Fruit fly (Drosophila melanogaster): ENCODE measurements around the gene CG4860.

CG4860 gene

dm6 chr3R:12244468-12245060, 23.3 kb upstream of the CG4860 start:
- TF ChIP-seq CG32121 (GFP tag; IDR thresholded peaks at IDR 0.05) (no peak), CG15710 (tag; optimal IDR thresholded peaks at IDR 0.05) (no peak), CG13204 (GFP tag; optimal IDR thresholded peaks at IDR 0.05) (peak; percentile 16), CG4496 (GFP tag; IDR thresholded peaks at IDR 0.05) (peak; percentile 31; the same call in 1 of the 3 replicates), CG10348 (GFP tag; IDR thresholded peaks at IDR 0.05) (no peak), Pif1B (GFP tag; optimal IDR thresholded peaks at IDR 0.05) (no peak), Pif1A (GFP tag; optimal IDR thresholded peaks at IDR 0.05) (no peak), CG8159 (tag; optimal IDR thresholded peaks at IDR 0.05) (no peak), CG14655 (GFP tag; optimal IDR thresholded peaks at IDR 0.05) (no peak), Snoo (tag; optimal IDR thresholded peaks at IDR 0.05) (no peak), fd96Ca (GFP tag; IDR thresholded peaks at IDR 0.05) (peak; percentile 52; the same call in 1 of the 3 replicates), gl (tag; optimal IDR thresholded peaks at IDR 0.05) (no peak)

- TF ChIP-seq CG34367 (tag; optimal IDR thresholded peaks at IDR 0.05) (no peak), fd96Ca (GFP tag; IDR thresholded peaks at IDR 0.05) (no peak), CG12605 (GFP tag; IDR thresholded peaks at IDR 0.05) (no peak), CG14655 (GFP tag; optimal IDR thresholded peaks at IDR 0.05) (no peak), CG32121 (GFP tag; IDR thresholded peaks at IDR 0.05) (no peak), CG17806 (tag; optimal IDR thresholded peaks at IDR 0.05) (no peak), Pif1A (GFP tag; optimal IDR thresholded peaks at IDR 0.05) (no peak), CG9948 (tag; optimal IDR thresholded peaks at IDR 0.05) (no peak), CG8159 (tag; optimal IDR thresholded peaks at IDR 0.05) (no peak)
Observed at dm6 chr3R:12239166-12239565, 17.9 kb upstream of the CG4860 start, which contains the start of gene Cyp313a3. Cyp313a3 (minus strand) TSS chr3R:12239266.

- TF ChIP-seq fd96Ca (GFP tag; IDR thresholded peaks at IDR 0.05): no peak
- TF ChIP-seq CG9948 (tag; optimal IDR thresholded peaks at IDR 0.05): no peak
- TF ChIP-seq EcR (GFP tag; optimal IDR thresholded peaks at IDR 0.05): no peak
- TF ChIP-seq Pif1B (GFP tag; optimal IDR thresholded peaks at IDR 0.05): no peak
- TF ChIP-seq CG8159 (tag; optimal IDR thresholded peaks at IDR 0.05): no peak
- TF ChIP-seq Ets98B (GFP tag; IDR thresholded peaks at IDR 0.05): no peak
- TF ChIP-seq CG32121 (GFP tag; IDR thresholded peaks at IDR 0.05): no peak
- no peak for TF ChIP-seq CG4496 (GFP tag; IDR thresholded peaks at IDR 0.05)
- TF ChIP-seq CG15710 (tag; optimal IDR thresholded peaks at IDR 0.05): no peak
- TF ChIP-seq Snoo (tag; optimal IDR thresholded peaks at IDR 0.05): no peak
- no peak for TF ChIP-seq CG13204 (GFP tag; optimal IDR thresholded peaks at IDR 0.05)
- no peak for TF ChIP-seq Pif1A (GFP tag; optimal IDR thresholded peaks at IDR 0.05)
- no peak for TF ChIP-seq CG34367 (tag; optimal IDR thresholded peaks at IDR 0.05)
- TF ChIP-seq rn (GFP tag; IDR thresholded peaks at IDR 0.05): no peak
Observed at dm6 chr3R:12236804-12237203, 15.5 kb upstream of the CG4860 start, which contains the start of gene Cyp313a2. Cyp313a2 (minus strand) TSS chr3R:12236904.

dm6 chr3R:12234584-12234983, 13.3 kb upstream of the CG4860 start, which contains the start of gene Cyp313a5:
Cyp313a5 (minus strand) TSS chr3R:12234684.
- TF ChIP-seq CG8159 (tag; optimal IDR thresholded peaks at IDR 0.05): no peak
- TF ChIP-seq fd96Ca (GFP tag; IDR thresholded peaks at IDR 0.05): no peak
- TF ChIP-seq rn (GFP tag; IDR thresholded peaks at IDR 0.05): no peak
- no peak for TF ChIP-seq CG13204 (GFP tag; optimal IDR thresholded peaks at IDR 0.05)
- no peak for TF ChIP-seq CG9948 (tag; optimal IDR thresholded peaks at IDR 0.05)
- no peak for TF ChIP-seq CG8301 (tag; optimal IDR thresholded peaks at IDR 0.05)
- TF ChIP-seq CG4496 (GFP tag; IDR thresholded peaks at IDR 0.05): no peak

- TF ChIP-seq Snoo (tag; optimal IDR thresholded peaks at IDR 0.05) (no peak), D1 (tag; optimal IDR thresholded peaks at IDR 0.05) (no peak), rn (GFP tag; IDR thresholded peaks at IDR 0.05) (no peak), fd96Ca (GFP tag; IDR thresholded peaks at IDR 0.05) (no peak), CG32121 (GFP tag; IDR thresholded peaks at IDR 0.05) (no peak), Ets98B (GFP tag; IDR thresholded peaks at IDR 0.05) (no peak), CG12605 (GFP tag; IDR thresholded peaks at IDR 0.05) (no peak), Pif1B (GFP tag; optimal IDR thresholded peaks at IDR 0.05) (no peak), CG14655 (GFP tag; optimal IDR thresholded peaks at IDR 0.05) (no peak), Pif1A (GFP tag; optimal IDR thresholded peaks at IDR 0.05) (no peak), EcR (GFP tag; optimal IDR thresholded peaks at IDR 0.05) (no peak), CG13204 (GFP tag; optimal IDR thresholded peaks at IDR 0.05) (no peak), CG34367 (tag; optimal IDR thresholded peaks at IDR 0.05) (no peak), CG4496 (GFP tag; IDR thresholded peaks at IDR 0.05) (no peak), gl (tag; optimal IDR thresholded peaks at IDR 0.05) (no peak)
Observed at dm6 chr3R:12232629-12233028, 11.4 kb upstream of the CG4860 start, which contains the start of gene Pglym87. Pglym87 (minus strand) TSS chr3R:12232729.

dm6 chr3R:12229113-12229512, 7.8 kb upstream of the CG4860 start, which contains the start of gene CG3916:
CG3916 (plus strand) TSS chr3R:12229413.
- TF ChIP-seq CG12605 (GFP tag; IDR thresholded peaks at IDR 0.05) (no peak), CG34367 (tag; optimal IDR thresholded peaks at IDR 0.05) (no peak), EcR (GFP tag; optimal IDR thresholded peaks at IDR 0.05) (no peak), CG15710 (tag; optimal IDR thresholded peaks at IDR 0.05) (no peak), Pif1B (GFP tag; optimal IDR thresholded peaks at IDR 0.05) (no peak), CG9948 (tag; optimal IDR thresholded peaks at IDR 0.05) (no peak), D1 (tag; optimal IDR thresholded peaks at IDR 0.05) (no peak), Pif1A (GFP tag; optimal IDR thresholded peaks at IDR 0.05) (no peak), fd96Ca (GFP tag; IDR thresholded peaks at IDR 0.05) (no peak), CG32121 (GFP tag; IDR thresholded peaks at IDR 0.05) (no peak), rn (GFP tag; IDR thresholded peaks at IDR 0.05) (no peak), CG17806 (tag; optimal IDR thresholded peaks at IDR 0.05) (no peak)

Data from whole organism, pupa.